Fruit fly (Drosophila melanogaster): Measurements from ENCODE around the gene CG31917.

Gene CG31917

DNA sequence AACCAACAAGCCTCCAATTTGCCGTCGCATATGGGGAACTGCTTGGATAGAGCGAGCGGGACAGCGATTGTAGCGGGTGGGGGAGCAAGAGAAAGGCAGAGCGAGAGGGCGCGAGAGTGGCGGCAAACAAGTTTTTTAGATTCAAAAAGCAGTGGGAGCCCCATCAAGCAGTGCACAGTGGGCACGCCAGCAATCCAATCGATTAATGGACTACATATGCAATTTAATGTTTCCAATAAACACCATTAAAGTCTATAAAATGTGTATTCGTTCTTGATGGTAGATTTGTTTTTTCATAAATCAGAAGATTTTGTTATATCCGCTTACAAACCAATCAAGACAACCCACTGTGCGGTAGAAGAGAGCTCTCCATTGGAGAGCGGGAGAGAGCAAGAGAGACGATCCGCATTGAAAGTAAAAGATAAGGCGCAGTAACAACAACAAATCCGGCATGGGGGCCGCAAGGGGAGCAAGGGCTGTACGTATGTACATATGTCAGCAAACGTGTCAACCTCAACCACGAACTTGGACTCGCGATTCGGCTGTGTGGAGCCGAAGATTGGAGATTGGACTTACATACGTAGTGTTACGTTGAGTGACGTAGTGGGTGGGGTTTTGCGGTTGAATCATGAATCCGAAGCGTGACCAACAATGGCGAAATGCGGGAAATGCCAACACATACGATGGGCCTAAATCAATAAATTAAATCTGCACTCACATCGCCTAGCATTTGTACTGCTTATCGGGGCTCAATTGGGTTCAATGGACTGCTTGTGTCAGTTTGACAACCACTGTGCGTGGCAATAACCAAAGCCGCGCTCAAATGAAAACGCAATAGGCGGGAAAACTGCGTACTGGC, 13.0 kb downstream of the CG31917 start (continued):
- TF ChIP-seq tio (GFP tag; optimal IDR thresholded peaks at IDR 0.05), result peak; percentile 99
- TF ChIP-seq danr (GFP tag; IDR thresholded peaks at IDR 0.05), result peak; percentile 99
- peak; percentile 96 for TF ChIP-seq CkIIα-i1 (GFP tag; IDR thresholded peaks at IDR 0.05)
- peak; percentile 97 for TF ChIP-seq CG7987 (GFP tag; optimal IDR thresholded peaks at IDR 0.05)
- peak; percentile 99 for TF ChIP-seq Gug (GFP tag; IDR thresholded peaks at IDR 0.05)
- TF ChIP-seq TFAM (GFP tag; optimal IDR thresholded peaks at IDR 0.05), result peak; percentile 94
- peak; percentile 98 for TF ChIP-seq Fer1 (GFP tag; optimal IDR thresholded peaks at IDR 0.05)
- peak; percentile 98 for TF ChIP-seq CG12155 (GFP tag; optimal IDR thresholded peaks at IDR 0.05)
- peak; percentile 44; the same call in 1 of the 2 replicates for TF ChIP-seq ato (GFP tag; IDR thresholded peaks at IDR 0.05; ENCODE audit: partially characterized antibody)
- peak; percentile 99 for TF ChIP-seq Mrtf (GFP tag; IDR thresholded peaks at IDR 0.05)
- TF ChIP-seq sob (GFP tag; IDR thresholded peaks at IDR 0.05), result peak; percentile 99
- peak; percentile 80 for TF ChIP-seq bigmax (GFP tag; optimal IDR thresholded peaks at IDR 0.05)
- TF ChIP-seq lmd (GFP tag; IDR thresholded peaks at IDR 0.05), result peak; percentile 99
- peak; percentile 52; the same call in 1 of the 2 replicates for TF ChIP-seq sna (GFP tag; IDR thresholded peaks at IDR 0.05; ENCODE audit: partially characterized antibody)
- peak; percentile 98 for TF ChIP-seq gsb (GFP tag; IDR thresholded peaks at IDR 0.05)
- TF ChIP-seq MBD-R2 (GFP tag; IDR thresholded peaks at IDR 0.05), result peak; percentile 99
- peak; percentile 97 for TF ChIP-seq CG34376 (GFP tag; optimal IDR thresholded peaks at IDR 0.05)
- TF ChIP-seq lola (GFP tag; optimal IDR thresholded peaks at IDR 0.05), result peak in 1 of 3 experiments; percentile 98
- no peak for TF ChIP-seq sc (optimal IDR thresholded peaks at IDR 0.05)
- TF ChIP-seq sc (GFP tag; optimal IDR thresholded peaks at IDR 0.05), result peak; percentile 99
- TF ChIP-seq Sox102F (GFP tag; optimal IDR thresholded peaks at IDR 0.05), result peak; percentile 99
- peak; percentile 48 for TF ChIP-seq Dp (GFP tag; optimal IDR thresholded peaks at IDR 0.05)
- peak; percentile 97 for TF ChIP-seq trem (tag; optimal IDR thresholded peaks at IDR 0.05)
- TF ChIP-seq Xbp1 (GFP tag; optimal IDR thresholded peaks at IDR 0.05), result peak; percentile 99
- TF ChIP-seq CG10565 (GFP tag; optimal IDR thresholded peaks at IDR 0.05), result peak; percentile 97
- TF ChIP-seq scrt (GFP tag; optimal IDR thresholded peaks at IDR 0.05), result peak; percentile 95
- TF ChIP-seq E2f1 (GFP tag; IDR thresholded peaks at IDR 0.05), result peak; percentile 99
- TF ChIP-seq tin (GFP tag; optimal IDR thresholded peaks at IDR 0.05), result peak; percentile 99
- TF ChIP-seq CG11085 (GFP tag; IDR thresholded peaks at IDR 0.05), result peak; percentile 99
- TF ChIP-seq pho (GFP tag; optimal IDR thresholded peaks at IDR 0.05), result peak; percentile 99
- peak; percentile 99 for TF ChIP-seq CG2120 (GFP tag; optimal IDR thresholded peaks at IDR 0.05)
- peak; percentile 82 for TF ChIP-seq CG7928 (GFP tag; optimal IDR thresholded peaks at IDR 0.05)
- peak; percentile 12 for TF ChIP-seq HLHmδ (GFP tag; optimal IDR thresholded peaks at IDR 0.05)
- peak; percentile 97 for TF ChIP-seq CG10147 (GFP tag; optimal IDR thresholded peaks at IDR 0.05)
- TF ChIP-seq z (GFP tag; IDR thresholded peaks at IDR 0.05), result peak; percentile 84
- peak; percentile 99 for TF ChIP-seq CG8944 (GFP tag; optimal IDR thresholded peaks at IDR 0.05)
- peak; percentile 94 for TF ChIP-seq Neu2 (GFP tag; optimal IDR thresholded peaks at IDR 0.05; ENCODE audit: borderline replicate concordance)
- peak; percentile 98 for TF ChIP-seq caup (GFP tag; optimal IDR thresholded peaks at IDR 0.05; ENCODE audit: severe bottlenecking)
- TF ChIP-seq nom (GFP tag; optimal IDR thresholded peaks at IDR 0.05), result peak; percentile 98
- peak; percentile 99 for TF ChIP-seq CG1529 (GFP tag; optimal IDR thresholded peaks at IDR 0.05)
- peak; percentile 98 for TF ChIP-seq eyg (GFP tag; optimal IDR thresholded peaks at IDR 0.05)
- peak; percentile 98 for TF ChIP-seq CG10543 (GFP tag; optimal IDR thresholded peaks at IDR 0.05)
- TF ChIP-seq CG7372 (GFP tag; IDR thresholded peaks at IDR 0.05), result peak; percentile 99
- peak; percentile 96 for TF ChIP-seq CG13296 (GFP tag; optimal IDR thresholded peaks at IDR 0.05)
- peak; percentile 99 for TF ChIP-seq H15 (GFP tag; IDR thresholded peaks at IDR 0.05)
- TF ChIP-seq Dek (tag; optimal IDR thresholded peaks at IDR 0.05), result peak; percentile 98
- peak; percentile 41 for TF ChIP-seq pzg (GFP tag; optimal IDR thresholded peaks at IDR 0.05)
- TF ChIP-seq ATbp (GFP tag; optimal IDR thresholded peaks at IDR 0.05), result peak; percentile 99

Measured in whole organism, embryonic.